Worm (Caenorhabditis elegans): ENCODE measurements around the gene col-148.
A peak's percentile ranks its signal among the peaks of the same experiment; 100 is the strongest.

The col-148 gene

ce11 chrV:10256050-10256449, 14.5 kb downstream of the col-148 start, which contains the start of gene nhr-232:
Gene nhr-232, plus strand, starts transcription at chrV:10256170.
- peak in 1 of 2 experiments; percentile 32 for TF ChIP-seq lin-35 (GFP tag; optimal IDR thresholded peaks at IDR 0.05)
- TF ChIP-seq unc-98 (GFP tag; IDR thresholded peaks at IDR 0.05) = no peak
- no peak for TF ChIP-seq sup-37 (GFP tag; optimal IDR thresholded peaks at IDR 0.05)
- no peak for TF ChIP-seq nhr-71 (tag; optimal IDR thresholded peaks at IDR 0.05)
- no peak for TF ChIP-seq fkh-10 (GFP tag; optimal IDR thresholded peaks at IDR 0.05)
- TF ChIP-seq efl-1 (optimal IDR thresholded peaks at IDR 0.05) = no peak
- peak in 1 of 2 experiments; percentile 39 for TF ChIP-seq efl-1 (GFP tag; optimal IDR thresholded peaks at IDR 0.05 in 1 of 2)
- TF ChIP-seq elt-2 (tag; optimal IDR thresholded peaks at IDR 0.05) = peak; percentile 70
- peak; percentile 17 for TF ChIP-seq lin-14 (GFP tag; optimal IDR thresholded peaks at IDR 0.05)
- no peak for TF ChIP-seq lin-15B (tag; optimal IDR thresholded peaks at IDR 0.05)
- TF ChIP-seq dsc-1 (tag; optimal IDR thresholded peaks at IDR 0.05) = no peak

ce11 chrV:10260460-10260859, 18.9 kb downstream of the col-148 start, which contains the start of gene sri-18:
Gene sri-18, minus strand, starts transcription at chrV:10260560.
- no peak for TF ChIP-seq C34B4.2 (tag; optimal IDR thresholded peaks at IDR 0.05)
- TF ChIP-seq C04F5.9 (tag; optimal IDR thresholded peaks at IDR 0.05) = no peak
- TF ChIP-seq ztf-4 (tag; optimal IDR thresholded peaks at IDR 0.05) = no peak
- TF ChIP-seq ces-1 (GFP tag; optimal IDR thresholded peaks at IDR 0.05) = no peak
- no peak for TF ChIP-seq hlh-17 (GFP tag; optimal IDR thresholded peaks at IDR 0.05; ENCODE audit: borderline replicate concordance)
- no peak for TF ChIP-seq sox-4 (tag; optimal IDR thresholded peaks at IDR 0.05)
- TF ChIP-seq pag-3 (tag; optimal IDR thresholded peaks at IDR 0.05; ENCODE audit: borderline replicate concordance, insufficient read depth) = no peak
- no peak for TF ChIP-seq ztf-11 (tag; optimal IDR thresholded peaks at IDR 0.05)
- TF ChIP-seq sptf-1 (tag; optimal IDR thresholded peaks at IDR 0.05) = no peak
- no peak for TF ChIP-seq snu-23 (GFP tag; optimal IDR thresholded peaks at IDR 0.05)

ce11 chrV:10265019-10265418, 23.5 kb downstream of the col-148 start:
- TF ChIP-seq lin-14 (GFP tag; optimal IDR thresholded peaks at IDR 0.05) (peak; percentile 56), nhr-47 (tag; optimal IDR thresholded peaks at IDR 0.05) (peak; percentile 6), ama-1 (optimal IDR thresholded peaks at IDR 0.05) (no peak), nhr-71 (tag; optimal IDR thresholded peaks at IDR 0.05) (peak; percentile 18), vab-15 (tag; optimal IDR thresholded peaks at IDR 0.05) (no peak), ces-1 (GFP tag; optimal IDR thresholded peaks at IDR 0.05) (peak; percentile 10)

ce11 chrV:10266050-10266449, 24.5 kb downstream of the col-148 start:
- TF ChIP-seq nhr-11 (tag; optimal IDR thresholded peaks at IDR 0.05) = no peak
- TF ChIP-seq pqm-1 (tag; optimal IDR thresholded peaks at IDR 0.05) = no peak
- TF ChIP-seq mab-9 (GFP tag; IDR thresholded peaks at IDR 0.05) = no peak
- no peak for TF ChIP-seq unc-98 (GFP tag; IDR thresholded peaks at IDR 0.05)
- TF ChIP-seq C34B4.2 (tag; optimal IDR thresholded peaks at IDR 0.05) = no peak
- no peak for TF ChIP-seq mef-2 (tag; optimal IDR thresholded peaks at IDR 0.05)
- no peak for TF ChIP-seq xbp-1 (tag; optimal IDR thresholded peaks at IDR 0.05)
- TF ChIP-seq zag-1 (tag; optimal IDR thresholded peaks at IDR 0.05) = no peak
- TF ChIP-seq tlp-1 (tag; optimal IDR thresholded peaks at IDR 0.05) = no peak
- no peak for TF ChIP-seq efl-1 (optimal IDR thresholded peaks at IDR 0.05)
- no peak for TF ChIP-seq efl-1 (GFP tag; optimal IDR thresholded peaks at IDR 0.05 in 1 of 2)
- TF ChIP-seq fkh-8 (tag; optimal IDR thresholded peaks at IDR 0.05) = no peak
- no peak for TF ChIP-seq fkh-10 (GFP tag; optimal IDR thresholded peaks at IDR 0.05)
- no peak for TF ChIP-seq pax-3 (tag; optimal IDR thresholded peaks at IDR 0.05)
- TF ChIP-seq ceh-88 (GFP tag; IDR thresholded peaks at IDR 0.05) = no peak
- TF ChIP-seq lin-15B (tag; optimal IDR thresholded peaks at IDR 0.05) = no peak
- TF ChIP-seq nhr-19 (GFP tag; conservative IDR thresholded peaks at IDR 0.05) = no peak
- TF ChIP-seq ztf-4 (tag; optimal IDR thresholded peaks at IDR 0.05) = no peak
- no peak for TF ChIP-seq aly-2 (tag; optimal IDR thresholded peaks at IDR 0.05)
- TF ChIP-seq tbx-2 (tag; optimal IDR thresholded peaks at IDR 0.05) = no peak
